Worm (Caenorhabditis elegans): ENCODE data around the gene cdd-2.

cdd-2 gene

DNA sequence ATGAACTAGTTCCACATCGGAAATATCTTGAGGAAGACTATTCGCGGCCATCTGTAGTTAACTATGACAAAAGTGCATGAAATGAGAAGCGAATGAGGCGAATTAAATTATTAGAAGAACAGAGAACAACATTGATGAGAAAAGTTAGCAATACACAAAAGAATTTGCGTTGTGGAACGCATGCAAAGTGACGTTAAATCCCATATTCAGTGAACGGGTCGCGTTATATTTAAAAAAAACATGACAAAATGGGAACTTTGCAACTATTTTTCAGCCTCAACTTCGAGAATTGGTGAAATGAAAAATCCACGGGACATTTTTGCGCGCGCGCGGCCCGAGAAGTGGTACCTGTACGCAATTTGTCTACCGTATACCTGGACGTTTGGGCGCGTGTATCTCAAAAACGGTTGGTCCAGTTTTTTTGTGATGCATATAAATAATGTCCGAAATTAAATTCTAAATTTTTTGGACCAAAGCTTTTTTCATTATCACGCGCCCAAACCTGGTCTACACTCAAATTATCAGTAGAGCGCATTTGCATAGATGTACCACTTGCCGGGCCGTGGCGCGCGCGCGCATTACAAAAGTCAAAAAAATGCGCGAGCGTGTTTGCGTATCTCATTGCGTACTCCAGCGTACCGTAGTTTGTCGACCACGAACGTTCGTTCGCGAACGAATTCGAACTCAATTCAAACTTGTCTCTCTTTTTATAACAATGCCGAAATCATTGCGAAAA is at the start of gene cdd-2, which contains the start of gene oef-1:
TSS of gene cdd-2 (minus strand) at position 51 of the 736 bp plus-strand sequence.
TSS of gene oef-1 (plus strand) at position 575 of the 736 bp plus-strand sequence.
- TF ChIP-seq dpff-1 (tag; optimal IDR thresholded peaks at IDR 0.05) (no peak), ceh-91 (GFP tag; IDR thresholded peaks at IDR 0.05) (peak; percentile 99), F57C9.4 (tag; optimal IDR thresholded peaks at IDR 0.05) (no peak), nfyb-1 (GFP tag; IDR thresholded peaks at IDR 0.05) (peak; percentile 62; the same call in 1 of the 2 replicates), hmg-20 (GFP tag; IDR thresholded peaks at IDR 0.05) (no peak), B0336.3 (GFP tag; IDR thresholded peaks at IDR 0.05) (peak; percentile 69; the same call in 1 of the 2 replicates), mel-28 (tag; optimal IDR thresholded peaks at IDR 0.05; ENCODE audit: borderline replicate concordance) (no peak), ceh-58 (GFP tag; IDR thresholded peaks at IDR 0.05) (no peak), rec-8 (tag; optimal IDR thresholded peaks at IDR 0.05) (no peak), ccch-3 (GFP tag; optimal IDR thresholded peaks at IDR 0.05) (no peak), tbx-9 (tag; optimal IDR thresholded peaks at IDR 0.05; ENCODE audit: borderline replicate concordance) (no peak), attf-3 (GFP tag; conservative IDR thresholded peaks at IDR 0.05) (peak; percentile 58), madf-10 (tag; optimal IDR thresholded peaks at IDR 0.05) (no peak), snpc-1.1 (tag; optimal IDR thresholded peaks at IDR 0.05; ENCODE audit: insufficient read depth) (no peak), hrde-1 (tag; optimal IDR thresholded peaks at IDR 0.05; ENCODE audit: borderline replicate concordance) (peak; percentile 10), nhr-80 (tag; optimal IDR thresholded peaks at IDR 0.05) (no peak), ztf-28 (GFP tag; IDR thresholded peaks at IDR 0.05) (peak; percentile 96), T07F8.4 (tag; optimal IDR thresholded peaks at IDR 0.05) (no peak), ztf-18 (tag; optimal IDR thresholded peaks at IDR 0.05) (peak; percentile 45), nfya-2 (GFP tag; IDR thresholded peaks at IDR 0.05) (no peak), chd-7 (tag; optimal IDR thresholded peaks at IDR 0.05) (no peak), Y53F4B.3 (GFP tag; IDR thresholded peaks at IDR 0.05) (no peak), attf-5 (GFP tag; optimal IDR thresholded peaks at IDR 0.05) (no peak), lin-54 (GFP tag; optimal IDR thresholded peaks at IDR 0.05) (peak; percentile 76), lsl-1 (GFP tag; optimal IDR thresholded peaks at IDR 0.05) (peak; percentile 96), Y53G8AR.9 (GFP tag; conservative IDR thresholded peaks at IDR 0.05) (peak; percentile 77; the same call in 1 of the 2 replicates), ceh-79 (tag; optimal IDR thresholded peaks at IDR 0.05) (no peak), repo-1 (tag; optimal IDR thresholded peaks at IDR 0.05) (no peak), F10E7.11 (tag; optimal IDR thresholded peaks at IDR 0.05) (no peak), egrh-3 (GFP tag; IDR thresholded peaks at IDR 0.05) (0 out of 2 replicates have a peak, but pooled peaks have one; percentile 25), B0019.2 (GFP tag; conservative IDR thresholded peaks at IDR 0.05) (peak; percentile 95), efl-1 (GFP tag; optimal IDR thresholded peaks at IDR 0.05) (peak; percentile 92), C17E4.6 (GFP tag; IDR thresholded peaks at IDR 0.05) (peak; percentile 78; the same call in 1 of the 2 replicates), Y56A3A.18 (GFP tag; IDR thresholded peaks at IDR 0.05) (no peak), fkh-3 (tag; optimal IDR thresholded peaks at IDR 0.05) (no peak), dox-1 (GFP tag; IDR thresholded peaks at IDR 0.05) (peak; percentile 96), madf-8 (GFP tag; conservative IDR thresholded peaks at IDR 0.05) (peak; percentile 94), mes-4 (tag; optimal IDR thresholded peaks at IDR 0.05) (no peak), sptf-2 (GFP tag; optimal IDR thresholded peaks at IDR 0.05) (no peak), nhr-179 (tag; optimal IDR thresholded peaks at IDR 0.05) (no peak), F39B2.1 (GFP tag; IDR thresholded peaks at IDR 0.05) (no peak), somi-1 (GFP tag; optimal IDR thresholded peaks at IDR 0.05) (no peak), ceh-40 (GFP tag; IDR thresholded peaks at IDR 0.05) (no peak), lag-1 (GFP tag; IDR thresholded peaks at IDR 0.05) (no peak), attf-6 (GFP tag; IDR thresholded peaks at IDR 0.05) (peak; percentile 86), hlh-26 (GFP tag; conservative IDR thresholded peaks at IDR 0.05) (no peak), ztf-22 (GFP tag; optimal IDR thresholded peaks at IDR 0.05) (no peak)
